Fruit fly (Drosophila melanogaster) whole organism, embryonic: Measurements from ENCODE around the gene CG7183.

ENCODE experiments used
- Ada2b ChIP-seq: fragments of 200-800 bp; sonication (Bioruptor generic); IDR thresholded peaks from 2 replicates; pipeline ENCODE4 v1.3.6; 2022; ENCODE audit warnings: missing biosample characterization, missing genetic modification characterization
- BEAF-32 ChIP-seq: fragments of 200-800 bp; sonication (Bioruptor generic); optimal IDR thresholded peaks from 3 replicates; lab custom pipeline; 2017; ENCODE audit warnings: missing biosample characterization, missing genetic modification characterization, mild to moderate bottlenecking, moderate library complexity, missing genetic modification reagents
- CG11247 ChIP-seq: fragments of 200-800 bp; sonication (Bioruptor generic); IDR thresholded peaks from 2 replicates; pipeline ENCODE4 v1.3.6; 2022; ENCODE audit warnings: missing biosample characterization, missing genetic modification characterization
- CG12155 ChIP-seq: fragments of 200-800 bp; sonication (Bioruptor generic); optimal IDR thresholded peaks from 3 replicates; lab custom pipeline; 2016; ENCODE audit warnings: missing biosample characterization, missing genetic modification characterization
- CG12391 ChIP-seq: fragments of 200-800 bp; sonication (Bioruptor generic); optimal IDR thresholded peaks from 3 replicates; lab custom pipeline; 2018; ENCODE audit warnings: missing biosample characterization, mild to moderate bottlenecking, missing genetic modification characterization, moderate library complexity
- CG13424 ChIP-seq: fragments of 200-800 bp; sonication (Bioruptor generic); optimal IDR thresholded peaks from 2 replicates; lab custom pipeline; 2019; ENCODE audit warnings: missing biosample characterization, mild to moderate bottlenecking, missing genetic modification characterization, moderate library complexity
- CG13894 ChIP-seq: fragments of 200-800 bp; sonication (Bioruptor generic); optimal IDR thresholded peaks from 3 replicates; lab custom pipeline; 2018; ENCODE audit warnings: missing biosample characterization, mild to moderate bottlenecking, missing genetic modification characterization, moderate library complexity
- CG14667 ChIP-seq: fragments of 200-800 bp; sonication (Bioruptor generic); IDR thresholded peaks from 2 replicates; pipeline ENCODE4 v1.3.6; 2022; ENCODE audit warnings: missing biosample characterization, missing genetic modification characterization
- CG16863 ChIP-seq: fragments of 200-800 bp; sonication (Bioruptor generic); optimal IDR thresholded peaks from 3 replicates; lab custom pipeline; 2016; ENCODE audit warnings: missing biosample characterization, missing genetic modification characterization
- CG17802 ChIP-seq: fragments of 200-800 bp; sonication (Bioruptor generic); optimal IDR thresholded peaks from 2 replicates; lab custom pipeline; 2018; ENCODE audit warnings: missing biosample characterization, mild to moderate bottlenecking, missing genetic modification characterization, moderate library complexity
- CG17912 ChIP-seq: fragments of 200-800 bp; sonication (Bioruptor generic); optimal IDR thresholded peaks from 2 replicates; lab custom pipeline; 2018; ENCODE audit warnings: missing biosample characterization, mild to moderate bottlenecking, missing genetic modification characterization
- CG18262 ChIP-seq: fragments of 200-800 bp; optimal IDR thresholded peaks from 3 replicates; lab custom pipeline; 2019; ENCODE audit warnings: missing biosample characterization, mild to moderate bottlenecking, missing genetic modification characterization, moderate library complexity
- CG18476 ChIP-seq: fragments of 200-800 bp; sonication (Bioruptor generic); optimal IDR thresholded peaks from 2 replicates; lab custom pipeline; 2016; ENCODE audit warnings: missing biosample characterization, mild to moderate bottlenecking, missing genetic modification characterization
- CG2120 ChIP-seq: fragments of 200-800 bp; sonication (Bioruptor generic); optimal IDR thresholded peaks from 3 replicates; lab custom pipeline; 2016; ENCODE audit warnings: missing biosample characterization, missing genetic modification characterization
- CG30431 ChIP-seq: fragments of 200-800 bp; sonication (Bioruptor generic); optimal IDR thresholded peaks from 2 replicates; lab custom pipeline; 2017; ENCODE audit warnings: missing biosample characterization, missing genetic modification characterization
- CG4360 ChIP-seq: fragments of 200-800 bp; sonication (Bioruptor generic); IDR thresholded peaks from 2 replicates; pipeline ENCODE4 v1.3.6; 2022; ENCODE audit warnings: missing biosample characterization, missing genetic modification characterization
- CG4707 ChIP-seq: fragments of 200-800 bp; sonication (Bioruptor generic); optimal IDR thresholded peaks from 2 replicates; lab custom pipeline; 2018; ENCODE audit warnings: missing biosample characterization, mild to moderate bottlenecking, missing genetic modification characterization, moderate library complexity
- CG8290 ChIP-seq, 3 experiments: fragments of 200-800 bp; sonication (Bioruptor generic); optimal IDR thresholded peaks; 2 replicates each; lab custom pipeline; 2016 to 2019; ENCODE audit warnings: missing biosample characterization in 3 of 3, missing genetic modification characterization in 3 of 3, mild to moderate bottlenecking in 2 of 3, moderate library complexity in 1 of 3
- CG9437 ChIP-seq: fragments of 200-800 bp; sonication (Bioruptor generic); optimal IDR thresholded peaks from 2 replicates; lab custom pipeline; 2018; ENCODE audit warnings: missing biosample characterization, mild to moderate bottlenecking, missing genetic modification characterization
- CHES-1-like ChIP-seq: fragments of 200-800 bp; sonication (Bioruptor generic); optimal IDR thresholded peaks from 2 replicates; lab custom pipeline; 2016; ENCODE audit warnings: missing biosample characterization, missing genetic modification characterization
- Camta ChIP-seq: fragments of 200-800 bp; sonication (Bioruptor generic); optimal IDR thresholded peaks from 2 replicates; lab custom pipeline; 2016; ENCODE audit warnings: missing biosample characterization, missing genetic modification characterization
- CoRest ChIP-seq: fragments of 200-800 bp; sonication (Bioruptor generic); optimal IDR thresholded peaks from 3 replicates; lab custom pipeline; 2018; ENCODE audit warnings: missing biosample characterization, mild to moderate bottlenecking, missing genetic modification characterization, moderate library complexity
- Fer1 ChIP-seq: fragments of 200-800 bp; sonication (Bioruptor generic); optimal IDR thresholded peaks from 2 replicates; lab custom pipeline; 2017; ENCODE audit warnings: missing biosample characterization, mild to moderate bottlenecking, missing genetic modification characterization
- Fer3 ChIP-seq: fragments of 200-800 bp; sonication (Bioruptor generic); optimal IDR thresholded peaks from 2 replicates; lab custom pipeline; 2018; ENCODE audit warnings: missing biosample characterization, mild to moderate bottlenecking, missing genetic modification characterization, moderate library complexity
- Hr3 ChIP-seq: fragments of 200-800 bp; sonication (Bioruptor generic); optimal IDR thresholded peaks from 3 replicates; lab custom pipeline; 2016; ENCODE audit warnings: missing biosample characterization, missing genetic modification characterization
- Hr39 ChIP-seq: fragments of >200 bp; optimal IDR thresholded peaks from 2 replicates; lab custom pipeline; 2017
- Hr51 ChIP-seq, 2 experiments: fragments of 200-800 bp; sonication (Bioruptor generic); optimal IDR thresholded peaks; 2 replicates in 1 of 2; 3 replicates in 1 of 2; lab custom pipeline; 2016 to 2018; ENCODE audit warnings: missing biosample characterization in 2 of 2, missing genetic modification characterization in 2 of 2, mild to moderate bottlenecking in 1 of 2, moderate library complexity in 1 of 2
- Hsf ChIP-seq: fragments of 200-800 bp; sonication (Bioruptor generic); optimal IDR thresholded peaks from 3 replicates; lab custom pipeline; 2016; ENCODE audit warnings: missing biosample characterization, missing genetic modification characterization
- Myb ChIP-seq: fragments of 200-800 bp; sonication (Bioruptor generic); optimal IDR thresholded peaks from 2 replicates; lab custom pipeline; 2016; ENCODE audit warnings: missing biosample characterization, missing genetic modification characterization
- NFAT ChIP-seq: fragments of 200-800 bp; sonication (Bioruptor generic); IDR thresholded peaks from 2 replicates; pipeline ENCODE4 v1.3.6; 2022; ENCODE audit warnings: missing biosample characterization, missing genetic modification characterization
- Nf-YB ChIP-seq: fragments of 200-800 bp; sonication (Bioruptor generic); optimal IDR thresholded peaks from 3 replicates; lab custom pipeline; 2019; ENCODE audit warnings: missing biosample characterization, mild to moderate bottlenecking, missing genetic modification characterization, moderate library complexity
- NfI ChIP-seq: fragments of 200-800 bp; sonication (Bioruptor generic); optimal IDR thresholded peaks from 3 replicates; lab custom pipeline; 2018; ENCODE audit warnings: missing biosample characterization, mild to moderate bottlenecking, missing genetic modification characterization, moderate library complexity
- Side ChIP-seq: fragments of 200-800 bp; sonication (Bioruptor generic); optimal IDR thresholded peaks from 2 replicates; lab custom pipeline; 2016; ENCODE audit warnings: missing biosample characterization, missing genetic modification characterization
- abd-A ChIP-seq: fragments of 200-800 bp; sonication (Bioruptor generic); optimal IDR thresholded peaks from 3 replicates; lab custom pipeline; 2019; ENCODE audit warnings: missing biosample characterization, mild to moderate bottlenecking, missing genetic modification characterization, moderate library complexity
- al ChIP-seq: fragments of 200-800 bp; sonication (Bioruptor generic); IDR thresholded peaks from 2 replicates; pipeline ENCODE4 v1.3.6; 2022; ENCODE audit warnings: missing biosample characterization, missing genetic modification characterization
- corto ChIP-seq: fragments of 200-800 bp; sonication (Bioruptor generic); optimal IDR thresholded peaks from 2 replicates; lab custom pipeline; 2016; ENCODE audit warnings: missing biosample characterization, mild to moderate bottlenecking, missing genetic modification characterization, moderate library complexity
- fd96Cb ChIP-seq: fragments of 200-800 bp; sonication (Bioruptor generic); optimal IDR thresholded peaks from 2 replicates; lab custom pipeline; 2018; ENCODE audit warnings: missing biosample characterization, mild to moderate bottlenecking, missing genetic modification characterization, moderate library complexity
- jigr1 ChIP-seq: fragments of 200-800 bp; sonication (Bioruptor generic); IDR thresholded peaks from 3 replicates; pipeline ENCODE4 v1.3.6; 2022; ENCODE audit warnings: missing biosample characterization, missing genetic modification characterization
- mam ChIP-seq: fragments of 200-800 bp; sonication (Bioruptor generic); optimal IDR thresholded peaks from 3 replicates; lab custom pipeline; 2016; ENCODE audit warnings: missing biosample characterization, missing genetic modification characterization
- pho ChIP-seq: fragments of 200-800 bp; sonication (Bioruptor generic); optimal IDR thresholded peaks from 2 replicates; lab custom pipeline; 2016; ENCODE audit warnings: missing biosample characterization, missing genetic modification characterization
- pzg ChIP-seq: fragments of 200-800 bp; sonication (Bioruptor generic); optimal IDR thresholded peaks from 3 replicates; lab custom pipeline; 2018; ENCODE audit warnings: missing biosample characterization, mild to moderate bottlenecking, missing genetic modification characterization, moderate library complexity
- slbo ChIP-seq: fragments of 200-800 bp; sonication (Bioruptor generic); IDR thresholded peaks from 2 replicates; pipeline ENCODE4 v1.3.6; 2022; ENCODE audit warnings: missing biosample characterization, missing genetic modification characterization
- slp2 ChIP-seq: fragments of 200-800 bp; sonication (Bioruptor generic); optimal IDR thresholded peaks from 2 replicates; lab custom pipeline; 2016; ENCODE audit warnings: missing biosample characterization, missing genetic modification characterization
- sqz ChIP-seq: fragments of 200-800 bp; sonication (Bioruptor generic); optimal IDR thresholded peaks from 3 replicates; lab custom pipeline; 2018; ENCODE audit warnings: missing biosample characterization, mild to moderate bottlenecking, missing genetic modification characterization
- trem ChIP-seq: fragments of 200-800 bp; optimal IDR thresholded peaks from 3 replicates; lab custom pipeline; 2019; ENCODE audit warnings: missing biosample characterization, mild to moderate bottlenecking, missing genetic modification characterization, moderate library complexity
- unc-4 ChIP-seq: fragments of 200-800 bp; sonication (Bioruptor generic); IDR thresholded peaks from 2 replicates; pipeline ENCODE4 v1.3.6; 2022; ENCODE audit warnings: missing biosample characterization, missing genetic modification characterization; ENCODE audit not compliant: partially characterized antibody
- unpg ChIP-seq: fragments of 200-800 bp; sonication (Bioruptor generic); optimal IDR thresholded peaks from 3 replicates; lab custom pipeline; 2018; ENCODE audit warnings: missing biosample characterization, mild to moderate bottlenecking, missing genetic modification characterization, moderate library complexity
- yki ChIP-seq: fragments of >200 bp; optimal IDR thresholded peaks from 3 replicates; lab custom pipeline; 2018
- z ChIP-seq: fragments of 200-800 bp; sonication (Bioruptor generic); IDR thresholded peaks from 3 replicates; pipeline ENCODE4 v1.3.6; 2022; ENCODE audit warnings: missing biosample characterization, missing genetic modification characterization

Gene CG7183

DNA sequence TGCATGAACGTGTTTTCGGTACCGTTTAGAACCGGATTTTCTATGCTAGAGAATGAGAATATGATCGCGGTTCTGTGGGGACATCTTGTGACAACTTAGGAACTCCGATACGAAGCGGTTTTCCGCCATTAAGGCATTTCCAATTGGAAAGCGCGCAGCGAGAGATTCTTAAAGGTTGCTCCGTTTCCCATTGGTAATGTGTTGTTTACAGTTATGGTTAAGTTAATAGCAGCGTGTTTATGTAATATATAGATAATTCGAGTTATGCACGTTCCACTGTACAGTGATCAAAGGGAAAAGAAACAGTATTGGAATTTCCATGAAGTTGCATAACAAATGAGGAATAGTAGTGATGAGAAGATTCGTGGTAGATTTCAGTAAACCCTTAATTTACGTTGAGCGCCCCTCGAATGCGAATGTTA is 51.6 kb downstream of the CG7183 start (continued):
- peak; percentile 51 for TF ChIP-seq CG18262 (tag; lab: Kevin White, UChicago)
- peak; percentile 9 for TF ChIP-seq unpg
- TF ChIP-seq CG17802 (tag; lab: Kevin White, UChicago): peak; percentile 67
- peak; percentile 21 for TF ChIP-seq Fer3 (tag; lab: Kevin White, UChicago)
- peak; percentile 22 for TF ChIP-seq CG2120 (GFP tag; lab: Kevin White, UChicago)
- TF ChIP-seq Ada2b (GFP tag; lab: Robert Waterston, UW): no peak
- peak; percentile 37 for TF ChIP-seq CG9437 (GFP tag; lab: Kevin White, UChicago)
- peak; percentile 4 for TF ChIP-seq CG12391 (tag; lab: Kevin White, UChicago)
- peak; percentile 7 for TF ChIP-seq Side (GFP tag; lab: Kevin White, UChicago)
- TF ChIP-seq CG11247: no peak

DNA sequence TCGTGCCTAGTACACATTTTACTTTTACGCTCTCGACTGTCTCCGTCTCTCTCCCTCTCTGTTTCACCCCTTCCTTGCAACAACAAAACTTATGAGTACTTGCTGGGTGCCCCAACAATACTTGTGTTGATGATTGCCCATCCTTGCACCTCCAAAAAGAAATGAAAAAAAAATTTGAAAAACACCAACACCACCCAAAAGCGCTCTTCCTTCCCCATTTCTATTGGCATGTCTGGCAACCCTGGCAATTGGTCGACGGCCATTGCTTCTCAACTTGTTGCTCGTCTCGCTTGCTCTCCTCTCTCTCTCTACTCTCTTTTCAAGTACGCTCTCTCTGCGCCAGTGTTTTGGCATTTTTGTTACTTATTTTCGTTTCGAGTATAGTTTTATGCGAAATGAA is 52.1 kb downstream of the CG7183 start:
- TF ChIP-seq CG12155 (GFP tag; lab: Kevin White, UChicago) (peak; percentile 38), Nf-YB (GFP tag; lab: Kevin White, UChicago) (no peak), z (GFP tag; lab: Robert Waterston, UW) (no peak), sqz (GFP tag; lab: Kevin White, UChicago) (peak; percentile 69), Fer1 (GFP tag; lab: Kevin White, UChicago) (peak; percentile 32), CG4707 (no peak), CG13424 (tag; lab: Kevin White, UChicago) (peak; percentile 51), NfI (GFP tag; lab: Kevin White, UChicago) (peak; percentile 45), CG13894 (tag; lab: Kevin White, UChicago) (peak; percentile 10), slbo (GFP tag; lab: Robert Waterston, UW) (peak; percentile 56; the same call in 1 of the 2 replicates), CG18262 (tag; lab: Kevin White, UChicago) (no peak), CG8290 (GFP tag; optimal IDR thresholded peaks at IDR 0.05; lab: Kevin White, UChicago) (no peak), CG8290 (tag; optimal IDR thresholded peaks at IDR 0.05; lab: Kevin White, UChicago) (peak in 1 of 2 experiments; percentile 15), Hr51 (GFP tag; optimal IDR thresholded peaks at IDR 0.05; lab: Kevin White, UChicago) (peak in 1 of 2 experiments; percentile 49), Hr39 (lab: Kevin White, UChicago) (no peak), unc-4 (GFP tag; lab: Robert Waterston, UW) (peak; percentile 42; the same call in 1 of the 2 replicates), slp2 (GFP tag; lab: Kevin White, UChicago) (no peak), fd96Cb (no peak), corto (GFP tag; lab: Kevin White, UChicago) (no peak), CG16863 (GFP tag; lab: Kevin White, UChicago) (no peak), CHES-1-like (GFP tag; lab: Kevin White, UChicago) (peak; percentile 3), abd-A (tag; lab: Kevin White, UChicago) (no peak), pzg (GFP tag; lab: Kevin White, UChicago) (peak; percentile 28), Ada2b (GFP tag; lab: Robert Waterston, UW) (0 out of 2 replicates have a peak, but pooled peaks have one; percentile 19), Camta (GFP tag; lab: Kevin White, UChicago) (no peak), yki (lab: Kevin White, UChicago) (peak; percentile 88), Hr3 (GFP tag; lab: Kevin White, UChicago) (no peak), Hsf (GFP tag; lab: Kevin White, UChicago) (no peak), pho (peak; percentile 1), CG14667 (GFP tag; lab: Robert Waterston, UW) (no peak), Myb (GFP tag; lab: Kevin White, UChicago) (peak; percentile 43), CG4360 (GFP tag; lab: Robert Waterston, UW) (no peak), BEAF-32 (GFP tag; lab: Kevin White, UChicago) (peak; percentile 6), CoRest (tag; lab: Kevin White, UChicago) (peak; percentile 39), al (no peak), CG18476 (no peak), mam (GFP tag; lab: Kevin White, UChicago) (peak; percentile 21), CG30431 (GFP tag; lab: Kevin White, UChicago) (no peak), trem (no peak), CG17912 (GFP tag; lab: Kevin White, UChicago) (no peak), jigr1 (no peak), NFAT (GFP tag; lab: Robert Waterston, UW) (peak; percentile 69)
